Fruit fly (Drosophila melanogaster) whole organism: ENCODE results near the gene mtrm.

Source experiments
- CG8478 ChIP-seq: fragments of >200 bp; optimal IDR thresholded peaks from 2 replicates; lab custom pipeline; 2018; ENCODE audit warnings: inconsistent platforms
- pan ChIP-seq: fragments of >200 bp; optimal IDR thresholded peaks from 2 replicates; lab custom pipeline; 2017

- TF ChIP-seq pan (lab: Kevin White, UChicago) (no peak), CG8478 (lab: Kevin White, UChicago) (no peak)
Measured at dm6 chr3L:8383968-8384367, 28.8 kb upstream of the mtrm start.
